Fruit fly (Drosophila melanogaster) whole organism: ENCODE measurements around the gene Obp19d.

Experiments
- CG8478 ChIP-seq: fragments of >200 bp; optimal IDR thresholded peaks from 2 replicates; lab custom pipeline; 2018; ENCODE audit warnings: inconsistent platforms
- Dll ChIP-seq: fragments of >200 bp; optimal IDR thresholded peaks from 2 replicates; lab custom pipeline; 2017
- psq ChIP-seq: fragments of >200 bp; optimal IDR thresholded peaks from 2 replicates; lab custom pipeline; 2017

DNA sequence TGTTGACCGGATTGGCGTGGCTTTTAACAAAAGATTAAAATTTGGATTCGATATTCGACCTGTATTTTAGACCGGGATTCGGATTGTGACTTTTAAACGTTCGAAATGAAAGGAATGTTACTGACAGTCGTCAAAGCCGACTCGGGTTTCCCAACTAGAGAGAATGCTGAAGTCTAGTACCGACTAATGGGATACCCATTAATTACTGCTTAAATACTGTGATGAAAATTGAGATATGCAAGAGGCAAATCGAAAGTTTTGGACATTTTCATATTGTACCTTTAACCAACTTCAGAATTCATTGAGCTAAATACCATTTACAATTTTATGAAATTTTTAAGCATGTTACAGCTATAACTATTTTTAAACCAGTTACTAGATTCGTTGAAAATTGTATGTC lies 5.3 kb upstream of the Obp19d start, which contains the start of gene CG15458:
- TF ChIP-seq Dll: no peak
- no peak for TF ChIP-seq psq (lab: Kevin White, UChicago)
- TF ChIP-seq CG8478 (lab: Kevin White, UChicago): no peak
